Fruit fly (Drosophila melanogaster): Measurements from ENCODE around the gene mei-38.
A peak's percentile ranks its signal among the peaks of the same experiment; 100 is the strongest.

Gene mei-38

DNA sequence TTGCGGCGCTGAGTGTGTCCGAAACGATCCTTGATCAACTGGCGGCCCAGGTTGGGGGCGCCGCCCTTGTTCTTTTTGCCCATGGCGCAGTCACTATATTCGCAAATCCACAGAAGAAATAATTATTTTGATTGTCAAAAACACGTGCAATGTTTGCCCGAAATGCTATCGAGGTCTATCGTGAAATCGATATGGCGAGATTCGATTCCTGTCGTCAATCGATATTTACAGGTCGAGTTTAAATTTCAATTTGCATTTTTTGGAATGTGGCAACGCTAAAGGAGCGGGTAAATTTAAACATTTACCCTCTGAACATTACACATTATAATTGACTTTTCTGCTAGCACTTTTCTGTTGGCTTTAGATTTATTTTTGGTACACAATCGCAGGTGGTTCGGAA is 12.8 kb upstream of the mei-38 start, which contains the start of gene Ns3 (continued):
- TF ChIP-seq ac (GFP tag; optimal IDR thresholded peaks at IDR 0.05) (no peak), cwo (GFP tag; optimal IDR thresholded peaks at IDR 0.05) (peak; percentile 54), chn (GFP tag; optimal IDR thresholded peaks at IDR 0.05) (no peak), CG15011 (GFP tag; optimal IDR thresholded peaks at IDR 0.05) (no peak), gfzf (GFP tag; optimal IDR thresholded peaks at IDR 0.05) (peak; percentile 40), HLHmδ (GFP tag; optimal IDR thresholded peaks at IDR 0.05) (no peak), CHES-1-like (GFP tag; optimal IDR thresholded peaks at IDR 0.05) (no peak), sima (GFP tag; optimal IDR thresholded peaks at IDR 0.05) (no peak), Nf-YC (tag; optimal IDR thresholded peaks at IDR 0.05) (no peak), CG6813 (GFP tag; optimal IDR thresholded peaks at IDR 0.05) (no peak), grau (tag; optimal IDR thresholded peaks at IDR 0.05) (no peak), CG17802 (tag; optimal IDR thresholded peaks at IDR 0.05) (no peak), CG10366 (GFP tag; IDR thresholded peaks at IDR 0.05) (no peak), Dll (GFP tag; IDR thresholded peaks at IDR 0.05; ENCODE audit: partially characterized antibody) (peak; percentile 85), disco-r (GFP tag; optimal IDR thresholded peaks at IDR 0.05) (no peak), CG32772 (GFP tag; IDR thresholded peaks at IDR 0.05) (no peak), CG14860 (GFP tag; IDR thresholded peaks at IDR 0.05; ENCODE audit: partially characterized antibody) (peak; percentile 84), CG14710 (tag; optimal IDR thresholded peaks at IDR 0.05) (peak; percentile 50), CG42726 (GFP tag; IDR thresholded peaks at IDR 0.05; ENCODE audit: partially characterized antibody) (peak; percentile 71; the same call in 1 of the 2 replicates), bab2 (GFP tag; optimal IDR thresholded peaks at IDR 0.05) (no peak), MESR4 (GFP tag; optimal IDR thresholded peaks at IDR 0.05) (peak; percentile 71), CG17568 (GFP tag; optimal IDR thresholded peaks at IDR 0.05) (no peak), CG11560 (tag; IDR thresholded peaks at IDR 0.05) (no peak; the same call in 2 of the 3 replicates), ara (GFP tag; IDR thresholded peaks at IDR 0.05) (no peak), trem (tag; optimal IDR thresholded peaks at IDR 0.05) (peak; percentile 64), usp (GFP tag; optimal IDR thresholded peaks at IDR 0.05) (no peak), ato (GFP tag; IDR thresholded peaks at IDR 0.05; ENCODE audit: partially characterized antibody) (peak; percentile 87), CG7839 (tag; optimal IDR thresholded peaks at IDR 0.05) (no peak), Bgb (GFP tag; IDR thresholded peaks at IDR 0.05; ENCODE audit: partially characterized antibody) (peak; percentile 92), ftz-f1 (GFP tag; optimal IDR thresholded peaks at IDR 0.05) (no peak), CG12744 (GFP tag; optimal IDR thresholded peaks at IDR 0.05) (no peak), insv (GFP tag; optimal IDR thresholded peaks at IDR 0.05) (no peak), CG8388 (GFP tag; optimal IDR thresholded peaks at IDR 0.05) (no peak), nom (GFP tag; optimal IDR thresholded peaks at IDR 0.05) (no peak), Ets97D (GFP tag; optimal IDR thresholded peaks at IDR 0.05) (peak; percentile 2), NC2β (GFP tag; optimal IDR thresholded peaks at IDR 0.05) (no peak), dm (GFP tag; optimal IDR thresholded peaks at IDR 0.05) (peak; percentile 93), tna (GFP tag; IDR thresholded peaks at IDR 0.05; ENCODE audit: partially characterized antibody) (peak; percentile 87), maf-S (GFP tag; optimal IDR thresholded peaks at IDR 0.05) (no peak), pho (GFP tag; optimal IDR thresholded peaks at IDR 0.05) (no peak), CG7271 (tag; optimal IDR thresholded peaks at IDR 0.05) (no peak), unpg (GFP tag; optimal IDR thresholded peaks at IDR 0.05) (no peak), CG3847 (GFP tag; IDR thresholded peaks at IDR 0.05) (peak; percentile 32; the same call in 1 of the 2 replicates), pnt (GFP tag; optimal IDR thresholded peaks at IDR 0.05) (no peak), CG3995 (GFP tag; optimal IDR thresholded peaks at IDR 0.05) (peak; percentile 53), CG8281 (tag; optimal IDR thresholded peaks at IDR 0.05) (no peak), pum (GFP tag; optimal IDR thresholded peaks at IDR 0.05) (no peak), Max (GFP tag; optimal IDR thresholded peaks at IDR 0.05) (peak; percentile 72), Doc2 (GFP tag; IDR thresholded peaks at IDR 0.05) (no peak), CG11456 (GFP tag; IDR thresholded peaks at IDR 0.05) (no peak), CG10267 (tag; optimal IDR thresholded peaks at IDR 0.05) (peak; percentile 48)
